Fruit fly (Drosophila melanogaster): ENCODE results near the gene CG32259.

Gene CG32259

dm6 chr3L:4028305-4028704 is 40.9 kb upstream of the CG32259 start, which contains the start of the genes Gr64b and Gr64c:
Gene Gr64b (plus strand): TSS chr3L:4028605.
Gene Gr64c (plus strand): TSS chr3L:4028605.
- no peak for TF ChIP-seq ovo (GFP tag; optimal IDR thresholded peaks at IDR 0.05)
- TF ChIP-seq CG11617 (GFP tag; optimal IDR thresholded peaks at IDR 0.05) = no peak
- TF ChIP-seq toe (GFP tag; optimal IDR thresholded peaks at IDR 0.05) = no peak
- TF ChIP-seq tj (GFP tag; optimal IDR thresholded peaks at IDR 0.05) = no peak
- TF ChIP-seq CG1620 (GFP tag; optimal IDR thresholded peaks at IDR 0.05) = no peak
- TF ChIP-seq pad (GFP tag; optimal IDR thresholded peaks at IDR 0.05) = no peak
- TF ChIP-seq CG14711 (tag; optimal IDR thresholded peaks at IDR 0.05) = no peak
- no peak for TF ChIP-seq kay (GFP tag; ENCODE audit: borderline replicate concordance)
- TF ChIP-seq Clk (GFP tag; optimal IDR thresholded peaks at IDR 0.05) = no peak
- TF ChIP-seq CG12768 (GFP tag; optimal IDR thresholded peaks at IDR 0.05) = no peak
- no peak for TF ChIP-seq CG33017 (tag; optimal IDR thresholded peaks at IDR 0.05)
- no peak for TF ChIP-seq CG7101 (tag; optimal IDR thresholded peaks at IDR 0.05)
- TF ChIP-seq bab1 (GFP tag; optimal IDR thresholded peaks at IDR 0.05) = no peak

- TF ChIP-seq Clk (GFP tag; optimal IDR thresholded peaks at IDR 0.05) = no peak
- no peak for TF ChIP-seq kay (GFP tag; ENCODE audit: borderline replicate concordance)
- TF ChIP-seq tj (GFP tag; optimal IDR thresholded peaks at IDR 0.05) = no peak
- no peak for TF ChIP-seq CG7045 (GFP tag; optimal IDR thresholded peaks at IDR 0.05)
- no peak for TF ChIP-seq CG14711 (tag; optimal IDR thresholded peaks at IDR 0.05)
- TF ChIP-seq CG5204 (GFP tag; optimal IDR thresholded peaks at IDR 0.05) = no peak
- no peak for TF ChIP-seq Crg-1 (GFP tag; optimal IDR thresholded peaks at IDR 0.05)
- no peak for TF ChIP-seq bab1 (GFP tag; optimal IDR thresholded peaks at IDR 0.05)
- TF ChIP-seq CG11617 (GFP tag; optimal IDR thresholded peaks at IDR 0.05) = no peak
- no peak for TF ChIP-seq ovo (GFP tag; optimal IDR thresholded peaks at IDR 0.05)
- TF ChIP-seq CG7101 (tag; optimal IDR thresholded peaks at IDR 0.05) = no peak
- TF ChIP-seq Hr96 (GFP tag; optimal IDR thresholded peaks at IDR 0.05) = no peak
- TF ChIP-seq toe (GFP tag; optimal IDR thresholded peaks at IDR 0.05) = no peak
- TF ChIP-seq CG1620 (GFP tag; optimal IDR thresholded peaks at IDR 0.05) = no peak
- TF ChIP-seq cnc (optimal IDR thresholded peaks at IDR 0.05) = no peak
- TF ChIP-seq pad (GFP tag; optimal IDR thresholded peaks at IDR 0.05) = no peak
Observed at dm6 chr3L:4031762-4032161, 37.4 kb upstream of the CG32259 start, which contains the start of the genes Gr64d and Gr64e. Gene Gr64d (plus strand): TSS chr3L:4032062. Gene Gr64e (plus strand): TSS chr3L:4032141.

dm6 chr3L:4035499-4035898 is 33.7 kb upstream of the CG32259 start, which contains the start of gene Gr64f:
Gene Gr64f (plus strand): TSS chr3L:4035799.
- TF ChIP-seq CG5204 (GFP tag; optimal IDR thresholded peaks at IDR 0.05) = no peak
- TF ChIP-seq CG7101 (tag; optimal IDR thresholded peaks at IDR 0.05) = no peak
- no peak for TF ChIP-seq CG11617 (GFP tag; optimal IDR thresholded peaks at IDR 0.05)

- peak; percentile 67 for TF ChIP-seq Crg-1 (GFP tag; optimal IDR thresholded peaks at IDR 0.05)
- TF ChIP-seq CG12768 (GFP tag; optimal IDR thresholded peaks at IDR 0.05) = peak; percentile 50
- TF ChIP-seq pad (GFP tag; optimal IDR thresholded peaks at IDR 0.05) = peak; percentile 58
- TF ChIP-seq Clk (GFP tag; optimal IDR thresholded peaks at IDR 0.05) = peak; percentile 64
- peak; percentile 59 for TF ChIP-seq Mnt (GFP tag; optimal IDR thresholded peaks at IDR 0.05)
- peak; percentile 68 for TF ChIP-seq CG11617 (GFP tag; optimal IDR thresholded peaks at IDR 0.05)
- TF ChIP-seq cnc (optimal IDR thresholded peaks at IDR 0.05) = no peak
- TF ChIP-seq Hr96 (GFP tag; optimal IDR thresholded peaks at IDR 0.05) = peak; percentile 19
- TF ChIP-seq CG7045 (GFP tag; optimal IDR thresholded peaks at IDR 0.05) = peak; percentile 67
- peak; percentile 51 for TF ChIP-seq CG33017 (tag; optimal IDR thresholded peaks at IDR 0.05)
- peak; percentile 23 for TF ChIP-seq tj (GFP tag; optimal IDR thresholded peaks at IDR 0.05)
- TF ChIP-seq CG14711 (tag; optimal IDR thresholded peaks at IDR 0.05) = peak; percentile 84
- TF ChIP-seq CG5204 (GFP tag; optimal IDR thresholded peaks at IDR 0.05) = peak; percentile 62
- TF ChIP-seq CG1620 (GFP tag; optimal IDR thresholded peaks at IDR 0.05) = peak; percentile 29
- peak; percentile 90 for TF ChIP-seq kay (GFP tag; ENCODE audit: borderline replicate concordance)
- peak; percentile 62 for TF ChIP-seq ovo (GFP tag; optimal IDR thresholded peaks at IDR 0.05)
- TF ChIP-seq cic (GFP tag; optimal IDR thresholded peaks at IDR 0.05) = no peak
- peak; percentile 74 for TF ChIP-seq toe (GFP tag; optimal IDR thresholded peaks at IDR 0.05)
- TF ChIP-seq CG7101 (tag; optimal IDR thresholded peaks at IDR 0.05) = peak; percentile 76
- TF ChIP-seq bab1 (GFP tag; optimal IDR thresholded peaks at IDR 0.05) = no peak
Observed at dm6 chr3L:4040247-4040925, 28.8 kb upstream of the CG32259 start, which contains the start of the genes CG11593 and Rcd5. Gene CG11593 (minus strand): TSS chr3L:4040482. Gene Rcd5 (plus strand): TSS chr3L:4040529.

dm6 chr3L:4044497-4044896 is 24.7 kb upstream of the CG32259 start:
- TF ChIP-seq CG33017 (tag; optimal IDR thresholded peaks at IDR 0.05) (no peak), toe (GFP tag; optimal IDR thresholded peaks at IDR 0.05) (no peak), CG1620 (GFP tag; optimal IDR thresholded peaks at IDR 0.05) (no peak), CG11617 (GFP tag; optimal IDR thresholded peaks at IDR 0.05) (no peak), CG5204 (GFP tag; optimal IDR thresholded peaks at IDR 0.05) (peak; percentile 36)

dm6 chr3L:4046289-4046688 is 22.9 kb upstream of the CG32259 start, which contains the start of gene CG1136:
Gene CG1136 (plus strand): TSS chr3L:4046596.
- TF ChIP-seq bab1 (GFP tag; optimal IDR thresholded peaks at IDR 0.05) (no peak), CG33017 (tag; optimal IDR thresholded peaks at IDR 0.05) (no peak), Crg-1 (GFP tag; optimal IDR thresholded peaks at IDR 0.05) (no peak), tj (GFP tag; optimal IDR thresholded peaks at IDR 0.05) (peak; percentile 14), Mnt (GFP tag; optimal IDR thresholded peaks at IDR 0.05) (no peak), CG12768 (GFP tag; optimal IDR thresholded peaks at IDR 0.05) (no peak)

Data from whole organism, adult.